Fruit fly (Drosophila melanogaster): Measurements from ENCODE around the gene CG11342.

dm6 chr3L:4348072-4348471 is 19.2 kb downstream of the CG11342 start:
- no peak for TF ChIP-seq Snoo (tag; optimal IDR thresholded peaks at IDR 0.05)
- TF ChIP-seq CG12605 (GFP tag; IDR thresholded peaks at IDR 0.05), result 0 out of 2 replicates have a peak, but pooled peaks have one; percentile 10
- peak; percentile 64 for TF ChIP-seq fd96Ca (GFP tag; IDR thresholded peaks at IDR 0.05)
- no peak for TF ChIP-seq CG34367 (tag; optimal IDR thresholded peaks at IDR 0.05)
- TF ChIP-seq CG14655 (GFP tag; optimal IDR thresholded peaks at IDR 0.05), result peak; percentile 61
- TF ChIP-seq CG10348 (GFP tag; IDR thresholded peaks at IDR 0.05), result no peak
